Fruit fly (Drosophila melanogaster) whole organism, embryonic: ENCODE data around the gene Nup358.

Experiments
- Abd-B ChIP-seq: fragments of 200-800 bp; sonication (Bioruptor generic); optimal IDR thresholded peaks from 2 replicates; lab custom pipeline; 2018; ENCODE audit warnings: missing biosample characterization, mild to moderate bottlenecking, missing genetic modification characterization, moderate library complexity
- Antp ChIP-seq: fragments of 200-800 bp; sonication (Bioruptor generic); optimal IDR thresholded peaks from 3 replicates; lab custom pipeline; 2016; ENCODE audit warnings: missing biosample characterization, missing genetic modification characterization
- B-H1 ChIP-seq: fragments of 200-800 bp; sonication (Bioruptor generic); IDR thresholded peaks from 3 replicates; pipeline ENCODE4 v1.3.6; 2022; ENCODE audit warnings: missing biosample characterization, missing genetic modification characterization
- CG10654 ChIP-seq: fragments of 200-800 bp; sonication (Bioruptor generic); optimal IDR thresholded peaks from 2 replicates; lab custom pipeline; 2016; ENCODE audit warnings: missing biosample characterization, missing genetic modification characterization
- CG11560 ChIP-seq: fragments of 200-800 bp; sonication (Bioruptor generic); IDR thresholded peaks from 3 replicates; pipeline ENCODE4 v1.3.6; 2022; ENCODE audit warnings: missing biosample characterization, missing genetic modification characterization
- CG12071 ChIP-seq: fragments of 200-800 bp; sonication (Bioruptor generic); optimal IDR thresholded peaks from 3 replicates; lab custom pipeline; 2018; ENCODE audit warnings: missing biosample characterization, mild to moderate bottlenecking, missing genetic modification characterization
- CG12219 ChIP-seq: fragments of 200-800 bp; sonication (Bioruptor generic); optimal IDR thresholded peaks from 3 replicates; lab custom pipeline; 2018; ENCODE audit warnings: missing biosample characterization, mild to moderate bottlenecking, missing genetic modification characterization
- CG14860 ChIP-seq: fragments of 200-800 bp; sonication (Bioruptor generic); IDR thresholded peaks from 3 replicates; pipeline ENCODE4 v1.3.6; 2022; ENCODE audit warnings: missing biosample characterization, missing genetic modification characterization; ENCODE audit not compliant: partially characterized antibody
- CG15479 ChIP-seq: fragments of 200-800 bp; sonication (Bioruptor generic); optimal IDR thresholded peaks from 3 replicates; lab custom pipeline; 2019; ENCODE audit warnings: missing biosample characterization, mild to moderate bottlenecking, missing genetic modification characterization, moderate library complexity
- CG1603 ChIP-seq: fragments of 200-800 bp; sonication (Bioruptor generic); optimal IDR thresholded peaks from 2 replicates; lab custom pipeline; 2019; ENCODE audit warnings: missing biosample characterization, mild to moderate bottlenecking, missing genetic modification characterization, moderate library complexity
- CG16813 ChIP-seq: fragments of 200-800 bp; sonication (Bioruptor generic); IDR thresholded peaks from 3 replicates; pipeline ENCODE4 v1.3.6; 2022; ENCODE audit warnings: missing biosample characterization, missing genetic modification characterization; ENCODE audit not compliant: partially characterized antibody
- CG30020 ChIP-seq: fragments of 200-800 bp; optimal IDR thresholded peaks from 2 replicates; lab custom pipeline; 2019; ENCODE audit warnings: missing biosample characterization, mild to moderate bottlenecking, missing genetic modification characterization, moderate library complexity
- CG30403 ChIP-seq: fragments of 200-800 bp; sonication (Bioruptor generic); optimal IDR thresholded peaks from 3 replicates; lab custom pipeline; 2016; ENCODE audit warnings: missing biosample characterization, missing genetic modification characterization
- CG30431 ChIP-seq: fragments of 200-800 bp; sonication (Bioruptor generic); optimal IDR thresholded peaks from 2 replicates; lab custom pipeline; 2017; ENCODE audit warnings: missing biosample characterization, missing genetic modification characterization
- CG4404 ChIP-seq: fragments of 200-800 bp; sonication (Bioruptor generic); IDR thresholded peaks from 2 replicates; pipeline ENCODE4 v1.3.6; 2022; ENCODE audit warnings: missing biosample characterization, missing genetic modification characterization
- CG6683 ChIP-seq: fragments of 200-800 bp; sonication (Bioruptor generic); optimal IDR thresholded peaks from 2 replicates; lab custom pipeline; 2017; ENCODE audit warnings: missing biosample characterization, mild to moderate bottlenecking, missing genetic modification characterization, missing genetic modification reagents
- CG8478 ChIP-seq: fragments of >200 bp; optimal IDR thresholded peaks from 2 replicates; lab custom pipeline; 2018
- CG9817 ChIP-seq: fragments of 200-800 bp; sonication (Bioruptor generic); optimal IDR thresholded peaks from 2 replicates; lab custom pipeline; 2018; ENCODE audit warnings: missing biosample characterization, mild to moderate bottlenecking, missing genetic modification characterization, moderate library complexity
- CG9932 ChIP-seq: fragments of 200-800 bp; sonication (Bioruptor generic); IDR thresholded peaks from 2 replicates; pipeline ENCODE4 v1.3.6; 2022; ENCODE audit warnings: missing biosample characterization, missing genetic modification characterization
- CTCF ChIP-seq: fragments of 200-800 bp; sonication (Bioruptor generic); optimal IDR thresholded peaks from 2 replicates; lab custom pipeline; 2017; ENCODE audit warnings: missing biosample characterization, mild to moderate bottlenecking, missing genetic modification characterization, moderate library complexity
- Doc2 ChIP-seq: fragments of 200-800 bp; sonication (Bioruptor generic); IDR thresholded peaks from 2 replicates; pipeline ENCODE4 v1.3.6; 2022; ENCODE audit warnings: missing biosample characterization, missing genetic modification characterization
- E2f1 ChIP-seq: fragments of 200-800 bp; sonication (Bioruptor generic); IDR thresholded peaks from 2 replicates; pipeline ENCODE4 v1.3.6; 2022; ENCODE audit warnings: missing biosample characterization, missing genetic modification characterization
- GATAe ChIP-seq: fragments of 200-800 bp; sonication (Bioruptor generic); conservative IDR thresholded peaks from 2 replicates; pipeline ENCODE4 v1.3.6; 2022; ENCODE audit warnings: missing biosample characterization, missing genetic modification characterization
- Jarid2 ChIP-seq: fragments of 200-800 bp; sonication (Bioruptor generic); optimal IDR thresholded peaks from 3 replicates; lab custom pipeline; 2017; ENCODE audit warnings: mild to moderate bottlenecking, missing biosample characterization, missing genetic modification reagents, missing genetic modification characterization
- Lhr ChIP-seq: fragments of 200-800 bp; sonication (Bioruptor generic); optimal IDR thresholded peaks from 3 replicates; lab custom pipeline; 2017; ENCODE audit warnings: mild to moderate bottlenecking, missing biosample characterization, missing genetic modification reagents, missing genetic modification characterization
- Mrtf ChIP-seq: fragments of 200-800 bp; sonication (Bioruptor generic); IDR thresholded peaks from 3 replicates; pipeline ENCODE4 v1.3.6; 2022; ENCODE audit warnings: missing biosample characterization, missing genetic modification characterization
- NC2α ChIP-seq: fragments of 200-800 bp; sonication (Bioruptor generic); optimal IDR thresholded peaks from 2 replicates; lab custom pipeline; 2016; ENCODE audit warnings: missing biosample characterization, missing genetic modification characterization
- PHDP ChIP-seq: fragments of 200-800 bp; sonication (Bioruptor generic); optimal IDR thresholded peaks from 3 replicates; lab custom pipeline; 2018; ENCODE audit warnings: missing biosample characterization, mild to moderate bottlenecking, missing genetic modification characterization, moderate library complexity
- Stat92E ChIP-seq, 3 experiments: fragments of >200 bp in 2 of 3; fragments of 200-800 bp in 1 of 3; sonication (Bioruptor generic) in 1 of 3; optimal IDR thresholded peaks; 2 replicates each; lab custom pipeline; 2017 to 2019; ENCODE audit warnings: missing biosample characterization in 3 of 3, missing genetic modification characterization in 3 of 3, mild to moderate bottlenecking in 1 of 3, moderate library complexity in 1 of 3
- Trl ChIP-seq, 3 experiments: fragments of >200 bp in 2 of 3; fragments of 200-800 bp in 1 of 3; sonication (Bioruptor generic) in 1 of 3; optimal IDR thresholded peaks; 2 replicates in 1 of 3; 3 replicates in 2 of 3; lab custom pipeline; 2016 to 2017; ENCODE audit warnings: missing biosample characterization in 1 of 3, missing genetic modification characterization in 1 of 3
- ac ChIP-seq: fragments of 200-800 bp; sonication (Bioruptor generic); optimal IDR thresholded peaks from 3 replicates; lab custom pipeline; 2017; ENCODE audit warnings: missing biosample characterization, mild to moderate bottlenecking, missing genetic modification characterization
- ara ChIP-seq: fragments of 200-800 bp; sonication (Bioruptor generic); IDR thresholded peaks from 2 replicates; pipeline ENCODE4 v1.3.6; 2022; ENCODE audit warnings: missing biosample characterization, missing genetic modification characterization
- bigmax ChIP-seq: fragments of 200-800 bp; sonication (Bioruptor generic); optimal IDR thresholded peaks from 2 replicates; lab custom pipeline; 2018; ENCODE audit warnings: missing biosample characterization, mild to moderate bottlenecking, missing genetic modification characterization
- br ChIP-seq: fragments of >200 bp; optimal IDR thresholded peaks from 2 replicates; lab custom pipeline; 2017
- cad ChIP-seq: fragments of >200 bp; optimal IDR thresholded peaks from 2 replicates; lab custom pipeline; 2017; ENCODE audit warnings: missing biosample characterization, missing genetic modification characterization
- chm ChIP-seq: fragments of 200-800 bp; sonication (Bioruptor generic); IDR thresholded peaks from 2 replicates; pipeline ENCODE4 v1.3.6; 2022; ENCODE audit warnings: missing biosample characterization, missing genetic modification characterization
- chn ChIP-seq: fragments of 200-800 bp; sonication (Bioruptor generic); optimal IDR thresholded peaks from 2 replicates; lab custom pipeline; 2016; ENCODE audit warnings: missing biosample characterization, missing genetic modification characterization
- croc ChIP-seq: fragments of 200-800 bp; sonication (Bioruptor generic); conservative IDR thresholded peaks from 3 replicates; pipeline ENCODE4 v1.3.6; 2022; ENCODE audit warnings: missing biosample characterization, missing genetic modification characterization
- dati ChIP-seq: fragments of 200-800 bp; sonication (Bioruptor generic); IDR thresholded peaks from 2 replicates; pipeline ENCODE4 v1.3.6; 2022; ENCODE audit warnings: missing biosample characterization, missing genetic modification characterization
- dpn ChIP-seq, 2 experiments: fragments of 200-800 bp; sonication (Bioruptor generic); optimal IDR thresholded peaks; 3 replicates each; lab custom pipeline; 2016; ENCODE audit warnings: missing biosample characterization in 2 of 2, missing genetic modification characterization in 2 of 2
- fu2 ChIP-seq: fragments of 200-800 bp; sonication (Bioruptor generic); optimal IDR thresholded peaks from 2 replicates; lab custom pipeline; 2016; ENCODE audit warnings: missing biosample characterization, missing genetic modification characterization
- gfzf ChIP-seq: fragments of 200-800 bp; sonication (Bioruptor generic); optimal IDR thresholded peaks from 2 replicates; lab custom pipeline; 2016; ENCODE audit warnings: missing biosample characterization, mild to moderate bottlenecking, missing genetic modification characterization, moderate library complexity
- jumu ChIP-seq: fragments of 200-800 bp; sonication (Bioruptor generic); optimal IDR thresholded peaks from 3 replicates; lab custom pipeline; 2016; ENCODE audit warnings: missing biosample characterization, missing genetic modification characterization
- ken ChIP-seq: fragments of 200-800 bp; sonication (Bioruptor generic); IDR thresholded peaks from 3 replicates; pipeline ENCODE4 v1.3.6; 2022; ENCODE audit warnings: missing biosample characterization, missing genetic modification characterization
- lab ChIP-seq: fragments of 200-800 bp; sonication (Bioruptor generic); optimal IDR thresholded peaks from 3 replicates; lab custom pipeline; 2017; ENCODE audit warnings: missing biosample characterization, missing genetic modification characterization, mild to moderate bottlenecking, moderate library complexity, missing genetic modification reagents
- nerfin-2 ChIP-seq: fragments of 200-800 bp; sonication (Bioruptor generic); IDR thresholded peaks from 2 replicates; pipeline ENCODE4 v1.3.6; 2022; ENCODE audit warnings: missing biosample characterization, missing genetic modification characterization; ENCODE audit not compliant: partially characterized antibody
- otp ChIP-seq: fragments of 200-800 bp; sonication (Bioruptor generic); IDR thresholded peaks from 3 replicates; pipeline ENCODE4, ENCODE4 v1.3.6; 2022; ENCODE audit warnings: missing biosample characterization, missing genetic modification characterization
- pita ChIP-seq: fragments of 200-800 bp; sonication (Bioruptor generic); optimal IDR thresholded peaks from 2 replicates; lab custom pipeline; 2017; ENCODE audit warnings: missing biosample characterization, mild to moderate bottlenecking, missing genetic modification characterization
- zen2 ChIP-seq: fragments of 200-800 bp; sonication (Bioruptor generic); IDR thresholded peaks from 3 replicates; pipeline ENCODE4 v1.3.6; 2022; ENCODE audit warnings: missing biosample characterization, missing genetic modification characterization; ENCODE audit not compliant: partially characterized antibody

The Nup358 gene

DNA sequence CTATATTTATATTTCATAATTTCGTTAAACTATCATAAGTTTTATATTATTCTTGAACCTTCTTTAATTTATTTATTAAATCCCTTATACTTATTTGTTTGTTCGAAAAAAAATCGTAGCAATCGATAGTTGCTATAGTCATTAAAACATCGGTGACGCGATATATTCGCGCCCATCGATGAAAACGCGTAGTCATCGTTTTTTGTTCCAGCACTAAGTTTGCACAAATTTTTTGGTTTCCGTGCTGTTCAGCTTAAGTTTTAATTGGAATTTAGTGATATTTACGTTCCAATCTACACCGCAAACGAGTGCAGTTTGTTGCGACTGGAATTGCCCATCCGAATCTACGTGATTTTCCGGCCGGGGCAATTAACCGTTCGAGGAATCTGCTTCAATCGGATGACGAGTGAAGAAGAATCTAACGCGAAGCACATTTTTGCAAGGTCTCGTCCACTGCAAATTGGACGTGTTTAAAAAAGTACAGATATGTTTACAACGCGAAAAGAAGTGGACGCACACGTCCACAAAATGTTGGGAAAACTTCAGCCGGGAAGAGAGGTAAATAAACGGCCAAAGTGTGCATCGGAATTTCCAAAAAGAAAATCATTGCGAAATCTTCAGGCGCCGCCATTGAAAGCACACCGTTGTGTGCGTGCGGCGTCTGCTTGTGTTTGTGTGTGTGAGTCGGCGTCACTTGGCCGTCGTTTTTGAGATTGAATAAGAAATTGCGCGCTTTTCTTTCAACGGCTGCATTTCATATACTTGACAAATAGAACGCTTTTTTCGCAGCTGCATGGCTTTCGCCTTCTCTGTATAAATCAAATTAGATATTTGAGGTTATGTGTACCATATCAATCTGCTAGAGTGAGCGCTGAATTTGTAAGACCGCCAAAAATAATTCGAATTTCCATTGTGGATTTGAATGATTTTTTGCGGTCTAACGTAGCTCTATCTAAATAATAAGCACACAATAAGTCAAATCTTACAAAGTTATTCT, at the start of gene Nup358 (continued):
- TF ChIP-seq E2f1 (GFP tag; lab: Robert Waterston, UW) (0 out of 2 replicates have a peak, but pooled peaks have one; percentile 19), PHDP (tag; lab: Kevin White, UChicago) (no peak), CG4404 (GFP tag; lab: Robert Waterston, UW) (no peak), ac (GFP tag; lab: Kevin White, UChicago) (no peak), cad (GFP tag; lab: Kevin White, UChicago) (no peak), otp (GFP tag; lab: Robert Waterston, UW) (no peak), jumu (GFP tag; lab: Kevin White, UChicago) (no peak), Jarid2 (GFP tag; lab: Kevin White, UChicago) (no peak), CTCF (no peak), dati (GFP tag; lab: Robert Waterston, UW) (no peak), CG30020 (tag; lab: Kevin White, UChicago) (peak; percentile 35), ken (GFP tag; lab: Robert Waterston, UW) (no peak), ara (no peak), CG12071 (GFP tag; lab: Kevin White, UChicago) (no peak), pita (GFP tag; lab: Kevin White, UChicago) (no peak), Abd-B (GFP tag; lab: Kevin White, UChicago) (peak; percentile 14), NC2α (GFP tag; lab: Kevin White, UChicago) (no peak), CG11560 (tag; lab: Robert Waterston, UW) (no peak), CG12219 (no peak), CG10654 (GFP tag; lab: Kevin White, UChicago) (no peak), Doc2 (GFP tag; lab: Robert Waterston, UW) (no peak), Trl (optimal IDR thresholded peaks at IDR 0.05; lab: Kevin White, UChicago) (no peak), Trl (GFP tag; optimal IDR thresholded peaks at IDR 0.05; lab: Kevin White, UChicago) (no peak), CG15479 (peak; percentile 70), CG9817 (no peak), CG30403 (GFP tag; lab: Kevin White, UChicago) (peak; percentile 20), croc (GFP tag; lab: Robert Waterston, UW) (no peak), zen2 (GFP tag; lab: Robert Waterston, UW) (peak; percentile 98), Lhr (no peak), chm (GFP tag; lab: Robert Waterston, UW) (no peak), B-H1 (GFP tag; lab: Robert Waterston, UW) (no peak), GATAe (GFP tag; lab: Robert Waterston, UW) (no peak), CG9932 (GFP tag; lab: Robert Waterston, UW) (peak; percentile 64), CG8478 (no peak), bigmax (GFP tag; lab: Kevin White, UChicago) (peak; percentile 96), nerfin-2 (GFP tag; lab: Robert Waterston, UW) (peak; percentile 97), CG14860 (GFP tag; lab: Robert Waterston, UW) (peak; percentile 98), Antp (no peak), CG6683 (no peak), br (lab: Kevin White, UChicago) (no peak), gfzf (GFP tag; lab: Kevin White, UChicago) (peak; percentile 25), Stat92E (GFP tag; optimal IDR thresholded peaks at IDR 0.05; lab: Kevin White, UChicago) (no peak), lab (GFP tag; lab: Kevin White, UChicago) (no peak), CG30431 (GFP tag; lab: Kevin White, UChicago) (no peak), chn (GFP tag; lab: Kevin White, UChicago) (no peak), dpn (GFP tag; optimal IDR thresholded peaks at IDR 0.05; lab: Kevin White, UChicago) (no peak), CG1603 (tag; lab: Kevin White, UChicago) (peak; percentile 62), Mrtf (GFP tag; lab: Robert Waterston, UW) (no peak), fu2 (GFP tag; lab: Kevin White, UChicago) (no peak), CG16813 (GFP tag; lab: Robert Waterston, UW) (peak; percentile 98)
